Worm (Caenorhabditis elegans) whole organism, late embryonic: ENCODE measurements around the gene C26B9.7.

ENCODE experiments used
- ama-1 ChIP-seq: fragments of 150-350 bp; optimal IDR thresholded peaks from 2 replicates; lab custom pipeline; 2014
- ceh-2 ChIP-seq: sonication (generic microtip); optimal IDR thresholded peaks from 2 replicates; lab custom pipeline; 2016; ENCODE audit warnings: missing genotype, missing genetic modification characterization, missing compliant biosample characterization
- ceh-9 ChIP-seq: sonication (generic microtip); optimal IDR thresholded peaks from 2 replicates; lab custom pipeline; 2016; ENCODE audit warnings: mild to moderate bottlenecking, missing genetic modification characterization, inconsistent platforms, missing compliant biosample characterization
- dve-1 ChIP-seq: sonication (generic microtip); optimal IDR thresholded peaks from 2 replicates; lab custom pipeline; 2017; ENCODE audit warnings: antibody characterized with exemption, mild to moderate bottlenecking, missing genetic modification characterization, missing compliant biosample characterization
- fkh-10 ChIP-seq: fragments of 150-350 bp; optimal IDR thresholded peaks from 2 replicates; lab custom pipeline; 2014; ENCODE audit warnings: missing biosample characterization, missing genetic modification reagents, missing genetic modification characterization
- hlh-30 ChIP-seq: sonication (generic microtip); optimal IDR thresholded peaks from 2 replicates; lab custom pipeline; 2017; ENCODE audit warnings: antibody characterized with exemption, missing genetic modification characterization, missing compliant biosample characterization; ENCODE audit not compliant: insufficient read depth
- hlh-8 ChIP-seq: sonication (generic microtip); optimal IDR thresholded peaks from 2 replicates; lab custom pipeline; 2016; ENCODE audit warnings: missing genotype, missing genetic modification characterization, missing compliant biosample characterization
- nhr-11 ChIP-seq: fragments of 150-350 bp; optimal IDR thresholded peaks from 2 replicates; lab custom pipeline; 2014; ENCODE audit warnings: missing biosample characterization, missing genetic modification characterization
- odd-2 ChIP-seq: sonication (generic microtip); optimal IDR thresholded peaks from 2 replicates; lab custom pipeline; 2017; ENCODE audit warnings: antibody characterized with exemption, mild to moderate bottlenecking, missing genetic modification characterization, missing compliant biosample characterization
- pha-4 ChIP-seq: fragments of 150-350 bp; optimal IDR thresholded peaks from 2 replicates; lab custom pipeline; 2018; ENCODE audit warnings: missing biosample characterization, missing genetic modification reagents, missing genetic modification characterization
- pros-1 ChIP-seq: fragments of 150-350 bp; optimal IDR thresholded peaks from 2 replicates; lab custom pipeline; 2014; ENCODE audit warnings: missing biosample characterization, missing genetic modification reagents, missing genetic modification characterization
- rnt-1 ChIP-seq: sonication (generic microtip); optimal IDR thresholded peaks from 2 replicates; lab custom pipeline; 2016; ENCODE audit warnings: missing genetic modification characterization, missing compliant biosample characterization
- sox-4 ChIP-seq: sonication (generic microtip); optimal IDR thresholded peaks from 2 replicates; lab custom pipeline; 2017; ENCODE audit warnings: mild to moderate bottlenecking, missing genetic modification characterization, inconsistent platforms, missing compliant biosample characterization
- syd-9 ChIP-seq: sonication (generic microtip); optimal IDR thresholded peaks from 2 replicates; lab custom pipeline; 2016; ENCODE audit warnings: mild to moderate bottlenecking, missing genetic modification characterization, moderate library complexity, missing compliant biosample characterization

- TF ChIP-seq ama-1 (lab: Kevin White, UChicago) (no peak), ceh-9 (tag; lab: Kevin White, UChicago) (no peak), fkh-10 (GFP tag; lab: Kevin White, UChicago) (no peak), hlh-8 (tag; lab: Kevin White, UChicago) (no peak), pha-4 (tag; lab: Kevin White, UChicago) (no peak), pros-1 (tag; lab: Kevin White, UChicago) (no peak), rnt-1 (tag; lab: Kevin White, UChicago) (no peak), dve-1 (no peak), syd-9 (no peak), sox-4 (tag; lab: Kevin White, UChicago) (no peak), odd-2 (tag; lab: Kevin White, UChicago) (no peak), ceh-2 (no peak), nhr-11 (no peak), hlh-30 (no peak)
Observed at ce11 chrX:5342007-5342406, at the start of gene C26B9.7.
